Fruit fly (Drosophila melanogaster) Kc167 (cell line): ENCODE data around the gene klar.

Source experiments
- h ChIP-seq: fragments of >200 bp; optimal IDR thresholded peaks from 3 replicates; lab custom pipeline; 2018; ENCODE audit warnings: missing external identifiers
- psq ChIP-seq: fragments of >200 bp; optimal IDR thresholded peaks from 2 replicates; lab custom pipeline; 2017; ENCODE audit warnings: missing external identifiers

DNA sequence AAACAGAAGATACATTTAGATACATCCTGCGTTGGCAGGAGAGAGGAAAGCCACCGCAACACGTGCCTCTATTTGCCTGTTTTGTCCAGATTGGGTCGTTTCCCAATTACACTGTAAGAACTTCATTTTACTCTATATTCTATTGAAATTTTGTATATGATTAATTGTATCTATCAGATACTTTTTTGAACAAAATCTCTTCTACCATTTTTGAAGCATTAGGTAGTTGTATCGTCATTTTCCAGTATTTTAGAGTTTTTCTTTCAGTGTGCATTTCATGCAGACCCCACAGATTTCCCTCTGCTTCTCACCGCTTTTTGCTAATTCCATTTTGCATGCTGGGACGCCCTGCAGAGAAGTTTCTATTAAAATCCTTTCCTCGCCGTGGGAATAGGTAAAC lies 14.2 kb upstream of the klar start:
- TF ChIP-seq psq (lab: Kevin White, UChicago) (no peak), h (lab: Kevin White, UChicago) (no peak)
